Fruit fly (Drosophila melanogaster) whole organism, embryonic: ENCODE measurements around the gene dao.

Experiments used
- CG10979 ChIP-seq: fragments of 200-800 bp; sonication (Bioruptor generic); optimal IDR thresholded peaks from 2 replicates; lab custom pipeline; 2018; ENCODE audit warnings: missing biosample characterization, mild to moderate bottlenecking, missing genetic modification characterization, moderate library complexity
- CG11695 ChIP-seq: fragments of 200-800 bp; sonication (Bioruptor generic); IDR thresholded peaks from 3 replicates; pipeline ENCODE4 v1.3.6; 2022; ENCODE audit warnings: missing biosample characterization, missing genetic modification characterization
- CG12104 ChIP-seq: fragments of 200-800 bp; sonication (Bioruptor generic); optimal IDR thresholded peaks from 3 replicates; lab custom pipeline; 2016; ENCODE audit warnings: missing biosample characterization, missing genetic modification characterization
- CG12155 ChIP-seq: fragments of 200-800 bp; sonication (Bioruptor generic); optimal IDR thresholded peaks from 3 replicates; lab custom pipeline; 2016; ENCODE audit warnings: missing biosample characterization, missing genetic modification characterization
- CG15073 ChIP-seq: fragments of 200-800 bp; sonication (Bioruptor generic); optimal IDR thresholded peaks from 2 replicates; lab custom pipeline; 2016; ENCODE audit warnings: missing biosample characterization, missing genetic modification characterization
- CG17612 ChIP-seq: fragments of 200-800 bp; sonication (Bioruptor generic); IDR thresholded peaks from 2 replicates; pipeline ENCODE4 v1.3.6; 2022; ENCODE audit warnings: missing biosample characterization, missing genetic modification characterization
- CG17912 ChIP-seq: fragments of 200-800 bp; sonication (Bioruptor generic); optimal IDR thresholded peaks from 2 replicates; lab custom pipeline; 2018; ENCODE audit warnings: missing biosample characterization, mild to moderate bottlenecking, missing genetic modification characterization
- CG18619 ChIP-seq: fragments of 200-800 bp; sonication (Bioruptor generic); optimal IDR thresholded peaks from 3 replicates; lab custom pipeline; 2017; ENCODE audit warnings: missing biosample characterization, mild to moderate bottlenecking, missing genetic modification characterization
- CG2875 ChIP-seq: fragments of 200-800 bp; sonication (Bioruptor generic); optimal IDR thresholded peaks from 2 replicates; lab custom pipeline; 2017; ENCODE audit warnings: missing biosample characterization, mild to moderate bottlenecking, missing genetic modification characterization, missing genetic modification reagents
- CG3065 ChIP-seq: fragments of 200-800 bp; sonication (Bioruptor generic); optimal IDR thresholded peaks from 2 replicates; lab custom pipeline; 2016; ENCODE audit warnings: missing biosample characterization, missing genetic modification characterization
- CG3163 ChIP-seq: fragments of 200-800 bp; sonication (Bioruptor generic); optimal IDR thresholded peaks from 3 replicates; lab custom pipeline; 2016; ENCODE audit warnings: missing biosample characterization, missing genetic modification characterization
- CG43689 ChIP-seq: fragments of 200-800 bp; sonication (Bioruptor generic); IDR thresholded peaks from 2 replicates; pipeline ENCODE4 v1.3.6; 2022; ENCODE audit warnings: missing biosample characterization, missing genetic modification characterization
- CG6272 ChIP-seq: fragments of 200-800 bp; sonication (Bioruptor generic); IDR thresholded peaks from 2 replicates; pipeline ENCODE4 v1.3.6; 2022; ENCODE audit warnings: missing biosample characterization, missing genetic modification characterization
- CG7271 ChIP-seq: fragments of 200-800 bp; sonication (Bioruptor generic); optimal IDR thresholded peaks from 2 replicates; lab custom pipeline; 2018; ENCODE audit warnings: missing biosample characterization, mild to moderate bottlenecking, missing genetic modification characterization, moderate library complexity
- CG7372 ChIP-seq: fragments of 200-800 bp; sonication (Bioruptor generic); IDR thresholded peaks from 2 replicates; pipeline ENCODE4 v1.3.6; 2022; ENCODE audit warnings: missing biosample characterization, missing genetic modification characterization
- CG8359 ChIP-seq: fragments of 200-800 bp; sonication (Bioruptor generic); optimal IDR thresholded peaks from 2 replicates; lab custom pipeline; 2017; ENCODE audit warnings: missing biosample characterization, mild to moderate bottlenecking, missing genetic modification characterization, borderline replicate concordance
- CG8388 ChIP-seq: fragments of 200-800 bp; sonication (Bioruptor generic); optimal IDR thresholded peaks from 2 replicates; lab custom pipeline; 2019; ENCODE audit warnings: missing biosample characterization, mild to moderate bottlenecking, missing genetic modification characterization, moderate library complexity
- CG8924 ChIP-seq: fragments of 200-800 bp; optimal IDR thresholded peaks from 3 replicates; lab custom pipeline; 2019; ENCODE audit warnings: missing biosample characterization, mild to moderate bottlenecking, missing genetic modification characterization, moderate library complexity
- Camta ChIP-seq: fragments of 200-800 bp; sonication (Bioruptor generic); optimal IDR thresholded peaks from 2 replicates; lab custom pipeline; 2016; ENCODE audit warnings: missing biosample characterization, missing genetic modification characterization
- Dip3 ChIP-seq: fragments of 200-800 bp; sonication (Bioruptor generic); optimal IDR thresholded peaks from 3 replicates; lab custom pipeline; 2016; ENCODE audit warnings: missing biosample characterization, missing genetic modification characterization
- Dll ChIP-seq: fragments of 200-800 bp; sonication (Bioruptor generic); IDR thresholded peaks from 4 replicates; pipeline ENCODE4 v1.3.6; 2022; ENCODE audit warnings: missing biosample characterization, missing genetic modification characterization; ENCODE audit not compliant: partially characterized antibody
- Ets97D ChIP-seq: fragments of 200-800 bp; sonication (Bioruptor generic); optimal IDR thresholded peaks from 3 replicates; lab custom pipeline; 2016; ENCODE audit warnings: missing biosample characterization, missing genetic modification characterization
- HHEX ChIP-seq: fragments of 200-800 bp; sonication (Bioruptor generic); optimal IDR thresholded peaks from 3 replicates; lab custom pipeline; 2017; ENCODE audit warnings: missing biosample characterization, mild to moderate bottlenecking, missing genetic modification characterization, missing genetic modification reagents
- HLH4C ChIP-seq: fragments of 200-800 bp; sonication (Bioruptor generic); IDR thresholded peaks from 3 replicates; pipeline ENCODE4 v1.3.6; 2022; ENCODE audit warnings: missing biosample characterization, missing genetic modification characterization; ENCODE audit not compliant: partially characterized antibody
- HLHmδ ChIP-seq: fragments of 200-800 bp; sonication (Bioruptor generic); optimal IDR thresholded peaks from 2 replicates; lab custom pipeline; 2018; ENCODE audit warnings: missing biosample characterization, mild to moderate bottlenecking, missing genetic modification characterization, moderate library complexity
- Hr3 ChIP-seq: fragments of 200-800 bp; sonication (Bioruptor generic); optimal IDR thresholded peaks from 3 replicates; lab custom pipeline; 2016; ENCODE audit warnings: missing biosample characterization, missing genetic modification characterization
- MESR4 ChIP-seq: fragments of 200-800 bp; sonication (Bioruptor generic); optimal IDR thresholded peaks from 2 replicates; lab custom pipeline; 2018; ENCODE audit warnings: missing biosample characterization, mild to moderate bottlenecking, missing genetic modification characterization, moderate library complexity
- MTF-1 ChIP-seq: fragments of 200-800 bp; sonication (Bioruptor generic); optimal IDR thresholded peaks from 2 replicates; lab custom pipeline; 2018; ENCODE audit warnings: missing biosample characterization, mild to moderate bottlenecking, missing genetic modification characterization, borderline replicate concordance
- Meics ChIP-seq: fragments of 200-800 bp; sonication (Bioruptor generic); optimal IDR thresholded peaks from 2 replicates; lab custom pipeline; 2017; ENCODE audit warnings: missing biosample characterization, mild to moderate bottlenecking, missing genetic modification characterization
- Opbp ChIP-seq: fragments of 200-800 bp; sonication (Bioruptor generic); IDR thresholded peaks from 3 replicates; pipeline ENCODE4 v1.3.6; 2022; ENCODE audit warnings: missing biosample characterization, missing genetic modification characterization; ENCODE audit not compliant: partially characterized antibody
- PHDP ChIP-seq: fragments of 200-800 bp; sonication (Bioruptor generic); optimal IDR thresholded peaks from 3 replicates; lab custom pipeline; 2018; ENCODE audit warnings: missing biosample characterization, mild to moderate bottlenecking, missing genetic modification characterization, moderate library complexity
- Scr ChIP-seq: fragments of 200-800 bp; sonication (Bioruptor generic); IDR thresholded peaks from 2 replicates; pipeline ENCODE4 v1.3.6; 2022; ENCODE audit warnings: missing biosample characterization, missing genetic modification characterization; ENCODE audit not compliant: partially characterized antibody
- ara ChIP-seq: fragments of 200-800 bp; sonication (Bioruptor generic); IDR thresholded peaks from 2 replicates; pipeline ENCODE4 v1.3.6; 2022; ENCODE audit warnings: missing biosample characterization, missing genetic modification characterization
- dati ChIP-seq: fragments of 200-800 bp; sonication (Bioruptor generic); IDR thresholded peaks from 2 replicates; pipeline ENCODE4 v1.3.6; 2022; ENCODE audit warnings: missing biosample characterization, missing genetic modification characterization
- dmrt11E ChIP-seq: fragments of 200-800 bp; sonication (Bioruptor generic); optimal IDR thresholded peaks from 3 replicates; lab custom pipeline; 2018; ENCODE audit warnings: missing biosample characterization, mild to moderate bottlenecking, missing genetic modification characterization, moderate library complexity
- fd64A ChIP-seq: fragments of 200-800 bp; sonication (Bioruptor generic); optimal IDR thresholded peaks from 3 replicates; lab custom pipeline; 2018; ENCODE audit warnings: missing biosample characterization, mild to moderate bottlenecking, missing genetic modification characterization
- gt ChIP-seq: fragments of 200-800 bp; sonication (Bioruptor generic); IDR thresholded peaks from 2 replicates; pipeline ENCODE4 v1.3.6; 2022; ENCODE audit warnings: missing biosample characterization, missing genetic modification characterization
- kni ChIP-seq: fragments of 200-800 bp; sonication (Bioruptor generic); optimal IDR thresholded peaks from 3 replicates; lab custom pipeline; 2017; ENCODE audit warnings: mild to moderate bottlenecking, missing biosample characterization, missing genetic modification reagents, missing genetic modification characterization
- lab ChIP-seq: fragments of 200-800 bp; sonication (Bioruptor generic); optimal IDR thresholded peaks from 3 replicates; lab custom pipeline; 2017; ENCODE audit warnings: missing biosample characterization, missing genetic modification characterization, mild to moderate bottlenecking, moderate library complexity, missing genetic modification reagents
- lbe ChIP-seq: fragments of 200-800 bp; sonication (Bioruptor generic); optimal IDR thresholded peaks from 2 replicates; lab custom pipeline; 2016; ENCODE audit warnings: missing biosample characterization, mild to moderate bottlenecking, missing genetic modification characterization
- nmo ChIP-seq: fragments of 200-800 bp; sonication (Bioruptor generic); optimal IDR thresholded peaks from 2 replicates; lab custom pipeline; 2018; ENCODE audit warnings: missing biosample characterization, mild to moderate bottlenecking, missing genetic modification characterization, moderate library complexity
- pb ChIP-seq: fragments of 200-800 bp; sonication (Bioruptor generic); optimal IDR thresholded peaks from 3 replicates; lab custom pipeline; 2016; ENCODE audit warnings: missing biosample characterization, missing genetic modification characterization
- peb ChIP-seq: fragments of 200-800 bp; sonication (Bioruptor generic); IDR thresholded peaks from 2 replicates; pipeline ENCODE4 v1.3.6; 2022; ENCODE audit warnings: missing biosample characterization, missing genetic modification characterization
- sr ChIP-seq: fragments of 200-800 bp; sonication (Bioruptor generic); IDR thresholded peaks from 3 replicates; pipeline ENCODE4 v1.3.6; 2022; ENCODE audit warnings: missing biosample characterization, missing genetic modification characterization
- ttk ChIP-seq: fragments of 200-800 bp; sonication (Bioruptor generic); IDR thresholded peaks from 2 replicates; pipeline ENCODE4 v2.1.2; 2022; ENCODE audit warnings: missing biosample characterization, missing genetic modification characterization
- zen2 ChIP-seq: fragments of 200-800 bp; sonication (Bioruptor generic); IDR thresholded peaks from 3 replicates; pipeline ENCODE4 v1.3.6; 2022; ENCODE audit warnings: missing biosample characterization, missing genetic modification characterization; ENCODE audit not compliant: partially characterized antibody

The dao gene

dm6 chr2L:15249006-15249513 lies 381 bp downstream of the dao start (continued):
- TF ChIP-seq Dip3 (GFP tag; lab: Kevin White, UChicago) (no peak), CG12104 (GFP tag; lab: Kevin White, UChicago) (no peak), HLH4C (GFP tag; lab: Robert Waterston, UW) (no peak), CG12155 (no peak), dati (no peak), CG8359 (GFP tag; lab: Kevin White, UChicago) (peak; percentile 8), Hr3 (no peak), kni (GFP tag; lab: Kevin White, UChicago) (no peak), CG18619 (GFP tag; lab: Kevin White, UChicago) (no peak), CG8924 (tag; lab: Kevin White, UChicago) (no peak), HLHmδ (GFP tag; lab: Kevin White, UChicago) (peak; percentile 19), CG3163 (GFP tag; lab: Kevin White, UChicago) (no peak), CG17612 (GFP tag; lab: Robert Waterston, UW) (no peak), Scr (GFP tag; lab: Robert Waterston, UW) (peak; percentile 5; the same call in 1 of the 2 replicates), ara (GFP tag; lab: Robert Waterston, UW) (peak; percentile 12; the same call in 1 of the 2 replicates), Dll (GFP tag; lab: Robert Waterston, UW) (peak; percentile 22; the same call in 1 of the 4 replicates), CG15073 (GFP tag; lab: Kevin White, UChicago) (no peak), CG6272 (GFP tag; lab: Robert Waterston, UW) (0 out of 2 replicates have a peak, but pooled peaks have one; percentile 1), CG43689 (GFP tag; lab: Robert Waterston, UW) (no peak), dmrt11E (tag; lab: Kevin White, UChicago) (no peak), CG8388 (GFP tag; lab: Kevin White, UChicago) (no peak), Opbp (no peak), CG7271 (tag; lab: Kevin White, UChicago) (no peak), PHDP (tag; lab: Kevin White, UChicago) (no peak), gt (GFP tag; lab: Robert Waterston, UW) (no peak), fd64A (GFP tag; lab: Kevin White, UChicago) (no peak), ttk (GFP tag; lab: Robert Waterston, UW) (0 out of 2 replicates have a peak, but pooled peaks have one; percentile 3), lab (no peak), sr (GFP tag; lab: Robert Waterston, UW) (no peak), CG3065 (no peak), CG11695 (no peak), CG10979 (tag; lab: Kevin White, UChicago) (no peak), zen2 (GFP tag; lab: Robert Waterston, UW) (peak; percentile 3; the same call in 1 of the 3 replicates), CG2875 (GFP tag; lab: Kevin White, UChicago) (no peak), MTF-1 (peak; percentile 29), CG17912 (GFP tag; lab: Kevin White, UChicago) (no peak), peb (no peak), Ets97D (GFP tag; lab: Kevin White, UChicago) (peak; percentile 55), MESR4 (GFP tag; lab: Kevin White, UChicago) (peak; percentile 25), nmo (no peak), pb (GFP tag; lab: Kevin White, UChicago) (peak; percentile 39), Meics (GFP tag; lab: Kevin White, UChicago) (no peak), Camta (GFP tag; lab: Kevin White, UChicago) (no peak), lbe (GFP tag; lab: Kevin White, UChicago) (no peak), CG7372 (GFP tag; lab: Robert Waterston, UW) (no peak), HHEX (GFP tag; lab: Kevin White, UChicago) (no peak)
